Worm (Caenorhabditis elegans) whole organism, L2 larva: ENCODE measurements around the gene K01D12.8.

Source experiments
- F13H6.1 ChIP-seq: sonication (generic microtip); optimal IDR thresholded peaks from 2 replicates; lab custom pipeline; 2016; ENCODE audit warnings: missing genetic modification characterization, missing compliant biosample characterization
- R02D3.7 ChIP-seq: fragments of 150-350 bp; optimal IDR thresholded peaks from 2 replicates; lab custom pipeline; 2014; ENCODE audit warnings: missing biosample characterization, missing genetic modification characterization
- aly-2 ChIP-seq: fragments of 150-350 bp; optimal IDR thresholded peaks from 2 replicates; lab custom pipeline; 2014; ENCODE audit warnings: missing biosample characterization, missing genetic modification characterization
- ama-1 ChIP-seq: fragments of 150-350 bp; optimal IDR thresholded peaks from 2 replicates; lab custom pipeline; 2018; ENCODE audit warnings: inconsistent platforms
- blmp-1 ChIP-seq: sonication (generic microtip); optimal IDR thresholded peaks from 2 replicates; lab custom pipeline; 2017; ENCODE audit warnings: missing genetic modification characterization, mild to moderate bottlenecking, missing compliant biosample characterization, antibody characterized with exemption, moderate library complexity; ENCODE audit not compliant: insufficient read depth
- lsy-2 ChIP-seq, 2 experiments: fragments of 150-350 bp in 1 of 2; sonication (generic microtip) in 1 of 2; optimal IDR thresholded peaks; 2 replicates each; lab custom pipeline; 2014 to 2017; ENCODE audit warnings: missing biosample characterization in 2 of 2, missing genetic modification characterization in 2 of 2
- nhr-25 ChIP-seq: fragments of 150-350 bp; sonication (generic microtip); optimal IDR thresholded peaks from 3 replicates; lab custom pipeline; 2014; ENCODE audit warnings: missing biosample characterization, missing genetic modification characterization
- skn-1 ChIP-seq: sonication (generic microtip); optimal IDR thresholded peaks from 2 replicates; lab custom pipeline; 2017; ENCODE audit warnings: missing biosample characterization, missing genetic modification characterization

ce11 chrV:12411909-12412308 lies 9.5 kb downstream of the K01D12.8 start, which contains the start of gene cdr-7:
- TF ChIP-seq skn-1 (tag; lab: Kevin White, UChicago) = no peak
- TF ChIP-seq F13H6.1 (tag; lab: Kevin White, UChicago) = no peak
- TF ChIP-seq blmp-1 (tag; lab: Kevin White, UChicago) = peak; percentile 13
- TF ChIP-seq aly-2 = no peak
- TF ChIP-seq lsy-2 (tag; optimal IDR thresholded peaks at IDR 0.05; lab: Kevin White, UChicago) = no peak
- no peak for TF ChIP-seq ama-1
- peak; percentile 12 for TF ChIP-seq nhr-25
- TF ChIP-seq R02D3.7 (tag; lab: Kevin White, UChicago) = no peak
